Fruit fly (Drosophila melanogaster) whole organism, embryonic: ENCODE data around the gene CkIIalpha-i3.

Experiments
- CG10274 ChIP-seq: fragments of 200-800 bp; sonication (Bioruptor generic); optimal IDR thresholded peaks from 3 replicates; lab custom pipeline; 2017; ENCODE audit warnings: missing biosample characterization, mild to moderate bottlenecking, missing genetic modification characterization
- CG10543 ChIP-seq: fragments of 200-800 bp; sonication (Bioruptor generic); optimal IDR thresholded peaks from 3 replicates; lab custom pipeline; 2017; ENCODE audit warnings: missing biosample characterization, mild to moderate bottlenecking, missing genetic modification characterization, moderate library complexity
- CG10959 ChIP-seq: fragments of 200-800 bp; sonication (Bioruptor generic); IDR thresholded peaks from 2 replicates; pipeline ENCODE4 v1.3.6; 2022; ENCODE audit warnings: missing biosample characterization, missing genetic modification characterization
- CG11504 ChIP-seq: fragments of 200-800 bp; sonication (Bioruptor generic); optimal IDR thresholded peaks from 3 replicates; lab custom pipeline; 2019; ENCODE audit warnings: missing biosample characterization, mild to moderate bottlenecking, missing genetic modification characterization, moderate library complexity
- CG11695 ChIP-seq: fragments of 200-800 bp; sonication (Bioruptor generic); IDR thresholded peaks from 3 replicates; pipeline ENCODE4 v1.3.6; 2022; ENCODE audit warnings: missing biosample characterization, missing genetic modification characterization
- CG12769 ChIP-seq: fragments of 200-800 bp; sonication (Bioruptor generic); optimal IDR thresholded peaks from 2 replicates; lab custom pipeline; 2019; ENCODE audit warnings: missing biosample characterization, mild to moderate bottlenecking, missing genetic modification characterization, moderate library complexity
- CG12942 ChIP-seq: fragments of 200-800 bp; sonication (Bioruptor generic); optimal IDR thresholded peaks from 3 replicates; lab custom pipeline; 2016; ENCODE audit warnings: missing biosample characterization, missing genetic modification characterization
- CG13287 ChIP-seq: fragments of 200-800 bp; sonication (Bioruptor generic); IDR thresholded peaks from 2 replicates; pipeline ENCODE4 v1.3.6; 2022; ENCODE audit warnings: missing biosample characterization, missing genetic modification characterization; ENCODE audit not compliant: partially characterized antibody
- CG13775 ChIP-seq: fragments of 200-800 bp; sonication (Bioruptor generic); optimal IDR thresholded peaks from 3 replicates; lab custom pipeline; 2017; ENCODE audit warnings: missing biosample characterization, mild to moderate bottlenecking, missing genetic modification characterization
- CG14014 ChIP-seq: fragments of 200-800 bp; sonication (Bioruptor generic); IDR thresholded peaks from 2 replicates; pipeline ENCODE4 v1.3.6; 2022; ENCODE audit warnings: missing biosample characterization, missing genetic modification characterization
- CG15269 ChIP-seq: fragments of 200-800 bp; sonication (Bioruptor generic); optimal IDR thresholded peaks from 2 replicates; lab custom pipeline; 2018; ENCODE audit warnings: missing biosample characterization, mild to moderate bottlenecking, missing genetic modification characterization, moderate library complexity
- CG15696 ChIP-seq: fragments of 200-800 bp; sonication (Bioruptor generic); optimal IDR thresholded peaks from 2 replicates; lab custom pipeline; 2019; ENCODE audit warnings: missing biosample characterization, mild to moderate bottlenecking, missing genetic modification characterization, moderate library complexity
- CG17359 ChIP-seq: fragments of 200-800 bp; sonication (Bioruptor generic); optimal IDR thresholded peaks from 3 replicates; lab custom pipeline; 2018; ENCODE audit warnings: missing biosample characterization, mild to moderate bottlenecking, missing genetic modification characterization, moderate library complexity
- CG1792 ChIP-seq: fragments of 200-800 bp; sonication (Bioruptor generic); optimal IDR thresholded peaks from 2 replicates; lab custom pipeline; 2016; ENCODE audit warnings: missing biosample characterization, missing genetic modification characterization
- CG2116 ChIP-seq: fragments of 200-800 bp; sonication (Bioruptor generic); optimal IDR thresholded peaks from 3 replicates; lab custom pipeline; 2018; ENCODE audit warnings: missing biosample characterization, mild to moderate bottlenecking, missing genetic modification characterization
- CG30431 ChIP-seq: fragments of 200-800 bp; sonication (Bioruptor generic); optimal IDR thresholded peaks from 2 replicates; lab custom pipeline; 2017; ENCODE audit warnings: missing biosample characterization, missing genetic modification characterization
- CG33557 ChIP-seq: fragments of 200-800 bp; sonication (Bioruptor generic); optimal IDR thresholded peaks from 2 replicates; lab custom pipeline; 2019; ENCODE audit warnings: missing biosample characterization, mild to moderate bottlenecking, missing genetic modification characterization, moderate library complexity
- CG4328 ChIP-seq: fragments of 200-800 bp; sonication (Bioruptor generic); optimal IDR thresholded peaks from 3 replicates; lab custom pipeline; 2017; ENCODE audit warnings: missing biosample characterization, missing genetic modification reagents, missing genetic modification characterization
- CG5180 ChIP-seq: fragments of 200-800 bp; sonication (Bioruptor generic); optimal IDR thresholded peaks from 3 replicates; lab custom pipeline; 2017; ENCODE audit warnings: missing biosample characterization, missing genetic modification characterization, mild to moderate bottlenecking, moderate library complexity, missing genetic modification reagents
- CG5245 ChIP-seq: fragments of 200-800 bp; sonication (Bioruptor generic); optimal IDR thresholded peaks from 3 replicates; lab custom pipeline; 2016; ENCODE audit warnings: missing biosample characterization, missing genetic modification characterization
- CG5953 ChIP-seq: fragments of 200-800 bp; sonication (Bioruptor generic); IDR thresholded peaks from 2 replicates; pipeline ENCODE4 v1.3.6; 2022; ENCODE audit warnings: missing biosample characterization, missing genetic modification characterization
- CG6689 ChIP-seq: fragments of 200-800 bp; sonication (Bioruptor generic); IDR thresholded peaks from 2 replicates; pipeline ENCODE4 v1.3.6; 2022; ENCODE audit warnings: missing biosample characterization, missing genetic modification characterization
- CG7372 ChIP-seq: fragments of 200-800 bp; sonication (Bioruptor generic); IDR thresholded peaks from 2 replicates; pipeline ENCODE4 v1.3.6; 2022; ENCODE audit warnings: missing biosample characterization, missing genetic modification characterization
- CG7839 ChIP-seq: fragments of 200-800 bp; sonication (Bioruptor generic); optimal IDR thresholded peaks from 3 replicates; lab custom pipeline; 2018; ENCODE audit warnings: missing biosample characterization, mild to moderate bottlenecking, missing genetic modification characterization, moderate library complexity
- CHES-1-like ChIP-seq: fragments of 200-800 bp; sonication (Bioruptor generic); optimal IDR thresholded peaks from 2 replicates; lab custom pipeline; 2016; ENCODE audit warnings: missing biosample characterization, missing genetic modification characterization
- Drgx ChIP-seq: fragments of 200-800 bp; sonication (Bioruptor generic); IDR thresholded peaks from 2 replicates; pipeline ENCODE4 v1.3.6; 2022; ENCODE audit warnings: missing biosample characterization, missing genetic modification characterization
- HmgZ ChIP-seq: fragments of 200-800 bp; sonication (Bioruptor generic); optimal IDR thresholded peaks from 2 replicates; lab custom pipeline; 2018; ENCODE audit warnings: missing biosample characterization, mild to moderate bottlenecking, missing genetic modification characterization
- Hmr ChIP-seq: fragments of 200-800 bp; sonication (Bioruptor generic); optimal IDR thresholded peaks from 3 replicates; lab custom pipeline; 2017; ENCODE audit warnings: mild to moderate bottlenecking, missing biosample characterization, missing genetic modification reagents, missing genetic modification characterization
- Lpt ChIP-seq: fragments of >200 bp; optimal IDR thresholded peaks from 2 replicates; lab custom pipeline; 2018; ENCODE audit warnings: missing biosample characterization, missing genetic modification characterization
- Ptx1 ChIP-seq: fragments of 200-800 bp; sonication (Bioruptor generic); IDR thresholded peaks from 2 replicates; pipeline ENCODE4 v1.3.6; 2022; ENCODE audit warnings: missing biosample characterization, missing genetic modification characterization
- Sry-β ChIP-seq: fragments of 200-800 bp; sonication (Bioruptor generic); optimal IDR thresholded peaks from 2 replicates; lab custom pipeline; 2018; ENCODE audit warnings: missing biosample characterization, mild to moderate bottlenecking, missing genetic modification characterization, moderate library complexity
- Xbp1 ChIP-seq: fragments of 200-800 bp; sonication (Bioruptor generic); optimal IDR thresholded peaks from 3 replicates; lab custom pipeline; 2016; ENCODE audit warnings: missing biosample characterization, mild to moderate bottlenecking, missing genetic modification characterization
- ara ChIP-seq: fragments of 200-800 bp; sonication (Bioruptor generic); IDR thresholded peaks from 2 replicates; pipeline ENCODE4 v1.3.6; 2022; ENCODE audit warnings: missing biosample characterization, missing genetic modification characterization
- bsh ChIP-seq, 2 experiments: fragments of 200-800 bp; sonication (Bioruptor generic); optimal IDR thresholded peaks; 2 replicates each; lab custom pipeline; 2017 to 2018; ENCODE audit warnings: mild to moderate bottlenecking in 2 of 2, missing biosample characterization in 2 of 2, missing genetic modification characterization in 2 of 2, moderate library complexity in 1 of 2
- cad ChIP-seq: fragments of >200 bp; optimal IDR thresholded peaks from 2 replicates; lab custom pipeline; 2017; ENCODE audit warnings: missing biosample characterization, missing genetic modification characterization
- crp ChIP-seq, 2 experiments: fragments of 200-800 bp; sonication (Bioruptor generic); optimal IDR thresholded peaks; 2 replicates in 1 of 2; 3 replicates in 1 of 2; lab custom pipeline; 2017; ENCODE audit warnings: missing biosample characterization in 2 of 2, missing genetic modification characterization in 2 of 2, mild to moderate bottlenecking in 1 of 2, moderate library complexity in 1 of 2
- dmrt11E ChIP-seq: fragments of 200-800 bp; sonication (Bioruptor generic); optimal IDR thresholded peaks from 3 replicates; lab custom pipeline; 2018; ENCODE audit warnings: missing biosample characterization, mild to moderate bottlenecking, missing genetic modification characterization, moderate library complexity
- fd3F ChIP-seq: fragments of 200-800 bp; sonication (Bioruptor generic); optimal IDR thresholded peaks from 2 replicates; lab custom pipeline; 2018; ENCODE audit warnings: missing biosample characterization, mild to moderate bottlenecking, missing genetic modification characterization, moderate library complexity
- gcm ChIP-seq: fragments of 200-800 bp; sonication (Bioruptor generic); optimal IDR thresholded peaks from 2 replicates; lab custom pipeline; 2019; ENCODE audit warnings: missing biosample characterization, mild to moderate bottlenecking, missing genetic modification characterization, moderate library complexity
- her ChIP-seq: fragments of 200-800 bp; sonication (Bioruptor generic); optimal IDR thresholded peaks from 2 replicates; lab custom pipeline; 2016; ENCODE audit warnings: missing biosample characterization, missing genetic modification characterization
- insv ChIP-seq, 2 experiments: fragments of 200-800 bp; sonication (Bioruptor generic); optimal IDR thresholded peaks; 3 replicates each; lab custom pipeline; 2016 to 2018; ENCODE audit warnings: missing biosample characterization in 2 of 2, missing genetic modification characterization in 2 of 2
- ken ChIP-seq: fragments of 200-800 bp; sonication (Bioruptor generic); IDR thresholded peaks from 3 replicates; pipeline ENCODE4 v1.3.6; 2022; ENCODE audit warnings: missing biosample characterization, missing genetic modification characterization
- nau ChIP-seq: fragments of 200-800 bp; sonication (Bioruptor generic); optimal IDR thresholded peaks from 3 replicates; lab custom pipeline; 2017; ENCODE audit warnings: missing biosample characterization, mild to moderate bottlenecking, missing genetic modification characterization, missing genetic modification reagents
- nerfin-1 ChIP-seq: fragments of 200-800 bp; sonication (Bioruptor generic); optimal IDR thresholded peaks from 3 replicates; lab custom pipeline; 2019; ENCODE audit warnings: missing biosample characterization, mild to moderate bottlenecking, missing genetic modification characterization, moderate library complexity
- sens-2 ChIP-seq: fragments of 200-800 bp; sonication (Bioruptor generic); IDR thresholded peaks from 2 replicates; pipeline ENCODE4 v1.3.6; 2022; ENCODE audit warnings: missing biosample characterization, missing genetic modification characterization
- slp2 ChIP-seq: fragments of 200-800 bp; sonication (Bioruptor generic); optimal IDR thresholded peaks from 2 replicates; lab custom pipeline; 2016; ENCODE audit warnings: missing biosample characterization, missing genetic modification characterization
- stc ChIP-seq: fragments of 200-800 bp; sonication (Bioruptor generic); IDR thresholded peaks from 2 replicates; pipeline ENCODE4 v1.3.6; 2022; ENCODE audit warnings: missing biosample characterization, missing genetic modification characterization
- sug ChIP-seq: fragments of 200-800 bp; optimal IDR thresholded peaks from 2 replicates; lab custom pipeline; 2019; ENCODE audit warnings: missing biosample characterization, mild to moderate bottlenecking, missing genetic modification characterization, moderate library complexity
- twi ChIP-seq: fragments of 200-800 bp; optimal IDR thresholded peaks from 2 replicates; lab custom pipeline; 2019; ENCODE audit warnings: missing biosample characterization, mild to moderate bottlenecking, missing genetic modification characterization, moderate library complexity

CkIIalpha-i3 gene

dm6 chr3L:696404-697054, 13.9 kb downstream of the CkIIalpha-i3 start (continued):
- TF ChIP-seq Ptx1 (GFP tag; lab: Robert Waterston, UW), result peak; percentile 96
- TF ChIP-seq twi (tag; lab: Kevin White, UChicago), result peak; percentile 90
- peak; percentile 96 for TF ChIP-seq Hmr (GFP tag; lab: Kevin White, UChicago)
- TF ChIP-seq CG12769 (tag; lab: Kevin White, UChicago), result peak; percentile 91
- TF ChIP-seq CHES-1-like (GFP tag; lab: Kevin White, UChicago), result peak; percentile 35
- peak; percentile 89 for TF ChIP-seq sens-2
- TF ChIP-seq CG10274 (GFP tag; lab: Kevin White, UChicago), result peak; percentile 85
- peak; percentile 73 for TF ChIP-seq Sry-β (GFP tag; lab: Kevin White, UChicago)
- TF ChIP-seq gcm, result peak; percentile 96
- TF ChIP-seq nau (GFP tag; lab: Kevin White, UChicago), result peak; percentile 93
- peak; percentile 97 for TF ChIP-seq CG7839
- TF ChIP-seq CG10543 (GFP tag; lab: Kevin White, UChicago), result peak; percentile 62
- TF ChIP-seq CG5953 (GFP tag; lab: Robert Waterston, UW), result peak; percentile 88
- peak; percentile 96 to 97 for TF ChIP-seq bsh (GFP tag; optimal IDR thresholded peaks at IDR 0.05; lab: Kevin White, UChicago)
- TF ChIP-seq CG33557 (GFP tag; lab: Kevin White, UChicago), result peak; percentile 92
- peak; percentile 96 for TF ChIP-seq CG15269 (tag; lab: Kevin White, UChicago)
- TF ChIP-seq Lpt (GFP tag; lab: Kevin White, UChicago), result no peak
- TF ChIP-seq ara (GFP tag; lab: Robert Waterston, UW), result peak; percentile 97
- TF ChIP-seq dmrt11E (tag; lab: Kevin White, UChicago), result peak; percentile 98
- peak; percentile 98 for TF ChIP-seq CG17359
- TF ChIP-seq stc (GFP tag; lab: Robert Waterston, UW), result peak; percentile 93
- peak; percentile 96 for TF ChIP-seq CG6689 (GFP tag; lab: Robert Waterston, UW)
- peak in 1 of 2 experiments; percentile 47 for TF ChIP-seq insv (GFP tag; optimal IDR thresholded peaks at IDR 0.05; lab: Kevin White, UChicago)
- peak; percentile 68 for TF ChIP-seq slp2 (GFP tag; lab: Kevin White, UChicago)
- peak; percentile 95 for TF ChIP-seq ken (GFP tag; lab: Robert Waterston, UW)
- peak; percentile 97 for TF ChIP-seq CG10959 (GFP tag; lab: Robert Waterston, UW)
- peak; percentile 94 for TF ChIP-seq CG7372 (GFP tag; lab: Robert Waterston, UW)
- TF ChIP-seq sug, result peak; percentile 78
- TF ChIP-seq CG12942 (GFP tag; lab: Kevin White, UChicago), result peak; percentile 80
- TF ChIP-seq HmgZ (tag; lab: Kevin White, UChicago), result peak; percentile 96
- no peak for TF ChIP-seq CG13287 (GFP tag; lab: Robert Waterston, UW)
- peak; percentile 93 for TF ChIP-seq nerfin-1 (tag; lab: Kevin White, UChicago)
- TF ChIP-seq her, result no peak
- peak; percentile 95 for TF ChIP-seq CG13775 (GFP tag; lab: Kevin White, UChicago)
- peak; percentile 97 for TF ChIP-seq CG11504 (tag; lab: Kevin White, UChicago)
- TF ChIP-seq CG5245 (GFP tag; lab: Kevin White, UChicago), result peak; percentile 94
- peak; percentile 85 for TF ChIP-seq CG5180 (GFP tag; lab: Kevin White, UChicago)
- TF ChIP-seq CG1792 (GFP tag; lab: Kevin White, UChicago), result no peak
- peak; percentile 98 for TF ChIP-seq CG11695 (GFP tag; lab: Robert Waterston, UW)
- peak; percentile 94 for TF ChIP-seq Xbp1 (GFP tag; lab: Kevin White, UChicago)
- TF ChIP-seq cad (GFP tag; lab: Kevin White, UChicago), result no peak
- peak; percentile 74 for TF ChIP-seq CG4328
- peak; percentile 74 for TF ChIP-seq CG2116 (GFP tag; lab: Kevin White, UChicago)
- TF ChIP-seq CG30431 (GFP tag; lab: Kevin White, UChicago), result peak; percentile 95
- peak; percentile 91 for TF ChIP-seq fd3F (GFP tag; lab: Kevin White, UChicago)
- TF ChIP-seq CG15696 (tag; lab: Kevin White, UChicago), result peak; percentile 97
- peak; percentile 95 for TF ChIP-seq Drgx
- TF ChIP-seq CG14014 (GFP tag; lab: Robert Waterston, UW), result peak; percentile 97
- peak in 1 of 2 experiments; percentile 57 for TF ChIP-seq crp (GFP tag; optimal IDR thresholded peaks at IDR 0.05; lab: Kevin White, UChicago)
